Worm (Caenorhabditis elegans) whole organism, L1 larva: ENCODE data around the gene cct-2.

Source experiments
- C16A3.4 ChIP-seq: fragments of 150-350 bp; optimal IDR thresholded peaks from 2 replicates; lab custom pipeline; 2014; ENCODE audit warnings: missing biosample characterization, missing genetic modification characterization
- F16B12.6 ChIP-seq: fragments of 150-350 bp; optimal IDR thresholded peaks from 2 replicates; lab custom pipeline; 2014; ENCODE audit warnings: missing biosample characterization, missing genetic modification characterization
- Y116A8C.19 ChIP-seq: sonication (generic microtip); optimal IDR thresholded peaks from 2 replicates; lab custom pipeline; 2016; ENCODE audit warnings: missing compliant biosample characterization, missing genetic modification characterization, borderline replicate concordance
- aha-1 ChIP-seq: fragments of 150-350 bp; optimal IDR thresholded peaks from 2 replicates; lab custom pipeline; 2014; ENCODE audit warnings: missing biosample characterization, missing genetic modification characterization
- aly-2 ChIP-seq: fragments of 150-350 bp; optimal IDR thresholded peaks from 2 replicates; lab custom pipeline; 2014; ENCODE audit warnings: missing biosample characterization, missing genetic modification characterization
- ama-1 ChIP-seq: fragments of 150-350 bp; optimal IDR thresholded peaks from 2 replicates; lab custom pipeline; 2014
- ceh-63 ChIP-seq: fragments of 200-800 bp; sonication (Bioruptor generic); optimal IDR thresholded peaks from 2 replicates; lab custom pipeline; 2018; ENCODE audit warnings: mild to moderate bottlenecking, missing genetic modification characterization, missing compliant biosample characterization
- ceh-8 ChIP-seq: fragments of 200-800 bp; sonication (Bioruptor generic); optimal IDR thresholded peaks from 2 replicates; lab custom pipeline; 2018; ENCODE audit warnings: mild to moderate bottlenecking, missing genetic modification characterization, moderate library complexity, missing compliant biosample characterization
- ceh-88 ChIP-seq: fragments of 200-800 bp; sonication (Bioruptor generic); IDR thresholded peaks from 2 replicates; pipeline ENCODE4 v1.3.6; 2022; ENCODE audit warnings: missing genetic modification characterization, missing compliant biosample characterization
- ceh-90 ChIP-seq: sonication (generic microtip); optimal IDR thresholded peaks from 2 replicates; lab custom pipeline; 2016; ENCODE audit warnings: missing genetic modification characterization, missing compliant biosample characterization
- ces-1 ChIP-seq: fragments of 150-350 bp; optimal IDR thresholded peaks from 2 replicates; lab custom pipeline; 2014; ENCODE audit warnings: missing biosample characterization, missing genetic modification reagents, missing genetic modification characterization
- dpl-1 ChIP-seq, 3 experiments: fragments of 150-350 bp in 2 of 3; sonication (generic microtip) in 1 of 3; optimal IDR thresholded peaks; 2 replicates each; lab custom pipeline; 2014 to 2017; ENCODE audit warnings: missing biosample characterization in 3 of 3, missing genetic modification characterization in 3 of 3, missing genetic modification reagents in 3 of 3
- dsc-1 ChIP-seq: sonication (generic microtip); optimal IDR thresholded peaks from 2 replicates; lab custom pipeline; 2016; ENCODE audit warnings: mild to moderate bottlenecking, missing genetic modification characterization, missing compliant biosample characterization
- efl-1 ChIP-seq, 4 experiments: fragments of 150-350 bp; optimal IDR thresholded peaks in 3 of 4; peaks in 1 of 4; 1 replicate in 1 of 4; 2 replicates in 3 of 4; lab custom pipeline; 2014; ENCODE audit warnings: missing biosample characterization in 2 of 4, missing genetic modification characterization in 2 of 4, missing genetic modification reagents in 2 of 4
- egl-13 ChIP-seq: sonication (generic microtip); optimal IDR thresholded peaks from 2 replicates; lab custom pipeline; 2016; ENCODE audit warnings: missing genotype, missing genetic modification reagents, missing genetic modification characterization, missing compliant biosample characterization
- fkh-4 ChIP-seq: sonication (generic microtip); optimal IDR thresholded peaks from 2 replicates; lab custom pipeline; 2016; ENCODE audit warnings: missing compliant biosample characterization, missing genetic modification characterization, borderline replicate concordance
- fkh-8 ChIP-seq: sonication (generic microtip); optimal IDR thresholded peaks from 2 replicates; lab custom pipeline; 2016; ENCODE audit warnings: mild to moderate bottlenecking, missing genetic modification characterization, missing compliant biosample characterization
- fos-1 ChIP-seq: fragments of 150-350 bp; optimal IDR thresholded peaks from 2 replicates; lab custom pipeline; 2014; ENCODE audit warnings: missing biosample characterization, missing genetic modification characterization
- grh-1 ChIP-seq: fragments of 200-800 bp; sonication (Bioruptor generic); IDR thresholded peaks from 2 replicates; pipeline ENCODE4 v1.3.6; 2022; ENCODE audit warnings: missing genetic modification reagents, missing genetic modification characterization, missing compliant biosample characterization
- hlh-17 ChIP-seq: fragments of 200-800 bp; sonication (Bioruptor generic); optimal IDR thresholded peaks from 2 replicates; lab custom pipeline; 2018; ENCODE audit warnings: missing genetic modification characterization, mild to moderate bottlenecking, missing compliant biosample characterization, moderate library complexity, borderline replicate concordance
- hlh-4 ChIP-seq: sonication (generic microtip); optimal IDR thresholded peaks from 2 replicates; lab custom pipeline; 2016; ENCODE audit warnings: mild to moderate bottlenecking, missing genetic modification characterization, missing compliant biosample characterization
- hpl-2 ChIP-seq: fragments of 150-350 bp; optimal IDR thresholded peaks from 2 replicates; lab custom pipeline; 2014; ENCODE audit warnings: missing biosample characterization, missing genetic modification reagents, missing genetic modification characterization
- irx-1 ChIP-seq: sonication (generic microtip); optimal IDR thresholded peaks from 2 replicates; lab custom pipeline; 2016; ENCODE audit warnings: missing genetic modification characterization, missing compliant biosample characterization
- lin-14 ChIP-seq: fragments of 200-800 bp; sonication (Bioruptor generic); optimal IDR thresholded peaks from 2 replicates; lab custom pipeline; 2018; ENCODE audit warnings: mild to moderate bottlenecking, missing genetic modification characterization, moderate library complexity, missing compliant biosample characterization
- lin-15B ChIP-seq: fragments of 150-350 bp; sonication (generic microtip); optimal IDR thresholded peaks from 3 replicates; lab custom pipeline; 2014; ENCODE audit warnings: missing biosample characterization, missing genetic modification characterization
- lin-35 ChIP-seq, 2 experiments: fragments of 150-350 bp; optimal IDR thresholded peaks; 2 replicates each; lab custom pipeline; 2014; ENCODE audit warnings: missing biosample characterization in 2 of 2, missing genetic modification characterization in 2 of 2, missing genetic modification reagents in 2 of 2
- lin-39 ChIP-seq: fragments of 150-350 bp; optimal IDR thresholded peaks from 2 replicates; lab custom pipeline; 2014; ENCODE audit warnings: missing biosample characterization, missing genetic modification reagents, missing genetic modification characterization
- lsy-2 ChIP-seq, 2 experiments: fragments of 150-350 bp; optimal IDR thresholded peaks; 2 replicates each; lab custom pipeline; 2014; ENCODE audit warnings: missing biosample characterization in 2 of 2, missing genetic modification characterization in 2 of 2
- mdl-1 ChIP-seq, 2 experiments: fragments of 150-350 bp; optimal IDR thresholded peaks; 2 replicates each; lab custom pipeline; 2014 to 2017; ENCODE audit warnings: missing biosample characterization in 2 of 2, missing genetic modification characterization in 2 of 2, inconsistent platforms in 1 of 2
- mef-2 ChIP-seq: fragments of 150-350 bp; optimal IDR thresholded peaks from 2 replicates; lab custom pipeline; 2014; ENCODE audit warnings: missing biosample characterization, missing genetic modification characterization
- mep-1 ChIP-seq: fragments of 150-350 bp; optimal IDR thresholded peaks from 2 replicates; lab custom pipeline; 2014; ENCODE audit warnings: missing biosample characterization, missing genetic modification characterization
- nhr-11 ChIP-seq: fragments of 150-350 bp; optimal IDR thresholded peaks from 2 replicates; lab custom pipeline; 2014; ENCODE audit warnings: missing biosample characterization, missing genetic modification characterization
- nhr-19 ChIP-seq: fragments of 200-800 bp; sonication (Bioruptor generic); conservative IDR thresholded peaks from 2 replicates; pipeline ENCODE4 v1.3.6; 2022; ENCODE audit warnings: missing genetic modification characterization, missing compliant biosample characterization
- nhr-20 ChIP-seq: sonication (generic microtip); optimal IDR thresholded peaks from 2 replicates; lab custom pipeline; 2016; ENCODE audit warnings: mild to moderate bottlenecking, missing genetic modification characterization, missing compliant biosample characterization
- nhr-47 ChIP-seq: sonication (generic microtip); optimal IDR thresholded peaks from 2 replicates; lab custom pipeline; 2016; ENCODE audit warnings: mild to moderate bottlenecking, missing genetic modification characterization, moderate library complexity, missing compliant biosample characterization
- nhr-71 ChIP-seq: sonication (generic microtip); optimal IDR thresholded peaks from 2 replicates; lab custom pipeline; 2016; ENCODE audit warnings: mild to moderate bottlenecking, missing genetic modification characterization, moderate library complexity, missing compliant biosample characterization
- nhr-76 ChIP-seq: sonication (generic microtip); optimal IDR thresholded peaks from 2 replicates; lab custom pipeline; 2017; ENCODE audit warnings: missing biosample characterization, missing genetic modification characterization
- pax-3 ChIP-seq: fragments of 200-800 bp; sonication (Bioruptor generic); optimal IDR thresholded peaks from 2 replicates; lab custom pipeline; 2018; ENCODE audit warnings: mild to moderate bottlenecking, missing genetic modification characterization, moderate library complexity, missing compliant biosample characterization
- rnt-1 ChIP-seq: sonication (generic microtip); optimal IDR thresholded peaks from 2 replicates; lab custom pipeline; 2016; ENCODE audit warnings: mild to moderate bottlenecking, missing genetic modification characterization, moderate library complexity, missing compliant biosample characterization
- snpc-4 ChIP-seq: fragments of 150-350 bp; optimal IDR thresholded peaks from 2 replicates; lab custom pipeline; 2014; ENCODE audit warnings: missing biosample characterization, missing genetic modification characterization
- snu-23 ChIP-seq: sonication (generic microtip); optimal IDR thresholded peaks from 2 replicates; lab custom pipeline; 2016; ENCODE audit warnings: missing genetic modification characterization, missing compliant biosample characterization
- swsn-7 ChIP-seq: sonication (generic microtip); optimal IDR thresholded peaks from 2 replicates; lab custom pipeline; 2016; ENCODE audit warnings: missing genetic modification characterization, missing compliant biosample characterization
- tlp-1 ChIP-seq: fragments of 150-350 bp; optimal IDR thresholded peaks from 2 replicates; lab custom pipeline; 2014; ENCODE audit warnings: missing biosample characterization, missing genetic modification characterization
- unc-130 ChIP-seq: fragments of 150-350 bp; optimal IDR thresholded peaks from 2 replicates; lab custom pipeline; 2017; ENCODE audit warnings: missing biosample characterization, missing genetic modification characterization, inconsistent platforms
- unc-98 ChIP-seq: fragments of 200-800 bp; sonication (Bioruptor generic); IDR thresholded peaks from 2 replicates; pipeline ENCODE4 v1.3.6; 2022; ENCODE audit warnings: missing genetic modification characterization, missing compliant biosample characterization
- vab-15 ChIP-seq: sonication (generic microtip); optimal IDR thresholded peaks from 2 replicates; lab custom pipeline; 2017; ENCODE audit warnings: missing genotype, mild to moderate bottlenecking, missing genetic modification characterization, missing compliant biosample characterization
- zag-1 ChIP-seq: fragments of 150-350 bp; optimal IDR thresholded peaks from 2 replicates; lab custom pipeline; 2014; ENCODE audit warnings: missing biosample characterization, missing genetic modification characterization
- ztf-11 ChIP-seq, 2 experiments: sonication (generic microtip); optimal IDR thresholded peaks; 2 replicates each; lab custom pipeline; 2016 to 2017; ENCODE audit warnings: missing genetic modification characterization in 2 of 2, missing biosample characterization in 1 of 2, missing compliant biosample characterization in 1 of 2

Gene cct-2

DNA sequence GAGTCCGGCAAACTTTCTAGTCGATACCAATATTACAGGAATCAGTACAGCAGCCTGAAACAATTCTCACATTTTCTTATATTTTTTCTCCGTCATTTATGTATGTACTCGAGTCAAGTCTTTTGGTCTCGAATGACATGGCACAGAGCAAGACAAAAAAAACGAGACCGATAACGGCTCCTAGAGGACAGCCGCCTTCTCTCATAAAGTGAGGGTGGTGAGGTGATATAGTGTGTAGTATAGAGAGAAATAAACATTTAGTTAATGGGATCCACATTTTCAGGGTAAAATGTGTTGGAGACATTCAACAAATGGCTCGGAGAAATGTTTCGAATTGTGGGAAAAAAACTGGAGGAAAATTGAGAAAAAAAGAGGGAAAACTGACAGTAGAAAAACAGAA lies 34.7 kb downstream of the cct-2 start:
- TF ChIP-seq tlp-1 (tag; lab: Kevin White, UChicago) = no peak
- peak; percentile 46 for TF ChIP-seq snu-23 (GFP tag; lab: Kevin White, UChicago)
- TF ChIP-seq vab-15 = no peak
- no peak for TF ChIP-seq ztf-11 (tag; optimal IDR thresholded peaks at IDR 0.05; lab: Kevin White, UChicago)
- TF ChIP-seq ama-1 (lab: Kevin White, UChicago) = no peak
- no peak for TF ChIP-seq lin-15B (tag; lab: Kevin White, UChicago)
- TF ChIP-seq nhr-47 = peak; percentile 23
- peak; percentile 29 for TF ChIP-seq unc-130 (tag; lab: Kevin White, UChicago)
- TF ChIP-seq C16A3.4 (tag; lab: Kevin White, UChicago) = no peak
- no peak for TF ChIP-seq mef-2
- TF ChIP-seq F16B12.6 (tag; lab: Kevin White, UChicago) = no peak
- TF ChIP-seq nhr-71 (tag; lab: Kevin White, UChicago) = peak; percentile 74
- peak; percentile 45 for TF ChIP-seq lin-39
- no peak for TF ChIP-seq hlh-4 (tag; lab: Kevin White, UChicago)
- TF ChIP-seq ces-1 = no peak
- peak in 1 of 3 experiments; percentile 1 for TF ChIP-seq dpl-1 (GFP tag; optimal IDR thresholded peaks at IDR 0.05; lab: Kevin White, UChicago)
- peak in 1 of 2 experiments; percentile 24 for TF ChIP-seq lin-35 (GFP tag; optimal IDR thresholded peaks at IDR 0.05; lab: Kevin White, UChicago)
- peak; percentile 94 for TF ChIP-seq lin-14 (GFP tag; lab: Kevin White, UChicago)
- TF ChIP-seq nhr-19 (GFP tag; lab: Robert Waterston, UW) = peak; percentile 54
- TF ChIP-seq lsy-2 (tag; optimal IDR thresholded peaks at IDR 0.05; lab: Kevin White, UChicago) = peak; percentile 7 to 48
- no peak for TF ChIP-seq irx-1 (tag; lab: Kevin White, UChicago)
- peak; percentile 84 for TF ChIP-seq dsc-1 (tag; lab: Kevin White, UChicago)
- peak; percentile 21 for TF ChIP-seq swsn-7 (tag; lab: Kevin White, UChicago)
- peak; percentile 9 to 12 for TF ChIP-seq efl-1 (optimal IDR thresholded peaks at IDR 0.05; lab: Kevin White, UChicago)
- peak in 1 of 2 experiments; percentile 54 for TF ChIP-seq efl-1 (GFP tag; optimal IDR thresholded peaks at IDR 0.05 in 1 of 2; lab: Kevin White, UChicago)
- TF ChIP-seq mep-1 (tag; lab: Kevin White, UChicago) = peak; percentile 22
- TF ChIP-seq aly-2 = peak; percentile 53
- TF ChIP-seq rnt-1 = peak; percentile 71
- TF ChIP-seq fkh-4 (tag; lab: Kevin White, UChicago) = peak; percentile 62

DNA sequence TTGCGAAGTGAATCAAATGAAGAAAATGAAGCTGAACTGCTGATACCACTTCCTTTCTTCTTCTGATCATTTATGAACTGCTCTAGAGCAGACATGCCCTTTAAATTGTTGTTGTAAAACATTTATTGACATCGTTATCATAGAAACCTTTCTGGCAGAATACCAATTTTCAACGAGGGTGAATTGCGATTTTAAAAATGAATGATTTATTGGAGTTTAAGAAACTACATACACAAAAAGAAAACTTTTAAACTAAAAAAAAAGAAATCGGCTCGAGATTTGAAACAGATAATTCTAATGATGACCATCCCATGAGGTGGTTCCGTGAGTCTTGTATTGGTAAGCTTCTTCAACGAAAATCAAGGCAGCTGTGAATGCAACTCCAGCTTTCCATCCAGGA lies 36.5 kb downstream of the cct-2 start, which contains the start of gene sftd-3:
TSS of gene sftd-3 (minus strand) at position 101 of the 400 bp plus-strand sequence.
- TF ChIP-seq ama-1 (lab: Kevin White, UChicago) = no peak
- TF ChIP-seq F16B12.6 (tag; lab: Kevin White, UChicago) = no peak
- TF ChIP-seq nhr-11 (tag; lab: Kevin White, UChicago) = no peak
- TF ChIP-seq egl-13 (tag; lab: Kevin White, UChicago) = no peak
- TF ChIP-seq ceh-90 (tag; lab: Kevin White, UChicago) = no peak
- no peak for TF ChIP-seq hpl-2
- TF ChIP-seq lin-14 (GFP tag; lab: Kevin White, UChicago) = no peak
- TF ChIP-seq fos-1 = no peak
- no peak for TF ChIP-seq nhr-19 (GFP tag; lab: Robert Waterston, UW)
- TF ChIP-seq pax-3 (tag; lab: Kevin White, UChicago) = no peak

DNA sequence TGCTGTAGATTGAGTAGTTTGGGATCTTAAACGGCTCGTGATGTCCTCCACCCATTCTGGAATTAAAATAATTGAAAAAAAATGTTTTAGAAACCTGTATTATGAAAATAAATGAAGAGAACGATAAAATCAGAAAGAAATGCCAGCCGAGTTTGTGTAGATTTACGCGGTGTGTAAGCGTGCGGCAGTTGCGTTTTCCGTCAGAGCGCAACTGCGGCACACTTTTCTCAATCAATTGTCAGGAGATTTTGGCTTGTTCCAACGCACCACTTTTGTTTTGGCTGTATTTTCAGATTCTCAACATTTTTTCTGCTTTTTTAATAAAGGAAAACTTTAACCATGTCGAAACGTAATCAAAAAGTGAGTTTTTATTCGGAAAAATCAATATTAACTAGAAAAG lies 37.3 kb downstream of the cct-2 start, which contains the start of the genes ndub-3 and C18E9.2:
TSS of gene ndub-3 (minus strand) at position 56 of the 400 bp plus-strand sequence.
TSS of gene C18E9.2 (plus strand) at position 172 of the 400 bp plus-strand sequence.
- TF ChIP-seq nhr-47 (peak; percentile 1), unc-98 (no peak), hlh-17 (no peak), zag-1 (tag; lab: Kevin White, UChicago) (no peak), ceh-88 (GFP tag; lab: Robert Waterston, UW) (no peak), hpl-2 (no peak), grh-1 (no peak), nhr-76 (tag; lab: Kevin White, UChicago) (no peak), nhr-20 (tag; lab: Kevin White, UChicago) (no peak), ceh-8 (GFP tag; lab: Kevin White, UChicago) (no peak), ces-1 (no peak), hlh-4 (tag; lab: Kevin White, UChicago) (no peak), ceh-63 (GFP tag; lab: Kevin White, UChicago) (no peak), rnt-1 (peak; percentile 26), efl-1 (optimal IDR thresholded peaks at IDR 0.05; lab: Kevin White, UChicago) (peak; percentile 66 to 67), efl-1 (GFP tag; optimal IDR thresholded peaks at IDR 0.05 in 1 of 2; lab: Kevin White, UChicago) (peak; percentile 48 to 95), aha-1 (tag; lab: Kevin White, UChicago) (no peak), mef-2 (no peak), C16A3.4 (tag; lab: Kevin White, UChicago) (peak; percentile 55), snpc-4 (no peak), lsy-2 (tag; optimal IDR thresholded peaks at IDR 0.05; lab: Kevin White, UChicago) (peak; percentile 13 to 75), Y116A8C.19 (no peak), fkh-8 (tag; lab: Kevin White, UChicago) (no peak), nhr-71 (tag; lab: Kevin White, UChicago) (peak; percentile 33), mdl-1 (tag; optimal IDR thresholded peaks at IDR 0.05; lab: Kevin White, UChicago) (peak in 1 of 2 experiments; percentile 24)
